Worm (Caenorhabditis elegans): ENCODE measurements around the gene pbs-1.

pbs-1 gene

ce11 chrIV:1738324-1738730 is 28.8 kb upstream of the pbs-1 start:
- TF ChIP-seq tab-1 (GFP tag; IDR thresholded peaks at IDR 0.05), result no peak
- no peak for TF ChIP-seq ztf-23 (GFP tag; IDR thresholded peaks at IDR 0.05)
- TF ChIP-seq ref-1 (GFP tag; conservative IDR thresholded peaks at IDR 0.05), result no peak
- no peak for TF ChIP-seq klf-2 (GFP tag; conservative IDR thresholded peaks at IDR 0.05)
- TF ChIP-seq ztf-29 (GFP tag; IDR thresholded peaks at IDR 0.05), result no peak
- TF ChIP-seq flt-1 (GFP tag; IDR thresholded peaks at IDR 0.05), result no peak
- no peak for TF ChIP-seq med-1 (GFP tag; optimal IDR thresholded peaks at IDR 0.05; ENCODE audit: insufficient read depth)
- TF ChIP-seq cog-1 (tag; optimal IDR thresholded peaks at IDR 0.05), result no peak
- TF ChIP-seq T22C8.4 (GFP tag; IDR thresholded peaks at IDR 0.05), result no peak

ce11 chrIV:1727538-1728072 is 18.1 kb upstream of the pbs-1 start:
- TF ChIP-seq T22C8.4 (GFP tag; IDR thresholded peaks at IDR 0.05) (peak; percentile 92), klf-2 (GFP tag; conservative IDR thresholded peaks at IDR 0.05) (no peak)

ce11 chrIV:1725888-1726287 is 16.3 kb upstream of the pbs-1 start, which contains the start of gene K08D12.8:
Gene K08D12.8 (plus strand): TSS chrIV:1726188.
- TF ChIP-seq ztf-23 (GFP tag; IDR thresholded peaks at IDR 0.05), result no peak
- no peak for TF ChIP-seq cog-1 (tag; optimal IDR thresholded peaks at IDR 0.05)
- no peak for TF ChIP-seq ref-1 (GFP tag; conservative IDR thresholded peaks at IDR 0.05)

ce11 chrIV:1724283-1724682 is 14.7 kb upstream of the pbs-1 start, which contains the start of gene epic-3:
Gene epic-3 (minus strand): TSS chrIV:1724383.
- TF ChIP-seq ztf-23 (GFP tag; IDR thresholded peaks at IDR 0.05) (no peak), tab-1 (GFP tag; IDR thresholded peaks at IDR 0.05) (no peak), flt-1 (GFP tag; IDR thresholded peaks at IDR 0.05) (no peak), ref-1 (GFP tag; conservative IDR thresholded peaks at IDR 0.05) (no peak)

- TF ChIP-seq cog-1 (tag; optimal IDR thresholded peaks at IDR 0.05) (no peak), ztf-29 (GFP tag; IDR thresholded peaks at IDR 0.05) (no peak)
These were observed 13.4 kb upstream of the pbs-1 start for ce11 chrIV:1722953-1723352.

- TF ChIP-seq klf-2 (GFP tag; conservative IDR thresholded peaks at IDR 0.05) (peak; percentile 54; the same call in 1 of the 2 replicates), ztf-23 (GFP tag; IDR thresholded peaks at IDR 0.05) (0 out of 2 replicates have a peak, but pooled peaks have one; percentile 32)
These were observed 12.9 kb upstream of the pbs-1 start for ce11 chrIV:1722463-1722862.

ce11 chrIV:1721610-1722009 is 12.1 kb upstream of the pbs-1 start:
- TF ChIP-seq flt-1 (GFP tag; IDR thresholded peaks at IDR 0.05), result no peak
- TF ChIP-seq ref-1 (GFP tag; conservative IDR thresholded peaks at IDR 0.05), result no peak
- TF ChIP-seq ztf-23 (GFP tag; IDR thresholded peaks at IDR 0.05), result no peak
- no peak; the same call in 1 of the 2 replicates for TF ChIP-seq klf-2 (GFP tag; conservative IDR thresholded peaks at IDR 0.05)
- TF ChIP-seq cog-1 (tag; optimal IDR thresholded peaks at IDR 0.05), result no peak
- TF ChIP-seq tab-1 (GFP tag; IDR thresholded peaks at IDR 0.05), result no peak

- TF ChIP-seq flt-1 (GFP tag; IDR thresholded peaks at IDR 0.05) (no peak), tab-1 (GFP tag; IDR thresholded peaks at IDR 0.05) (no peak)
These were observed 10.9 kb upstream of the pbs-1 start, which contains the start of gene epic-2 for ce11 chrIV:1720474-1720873. Gene epic-2 (plus strand): TSS chrIV:1720790.

- TF ChIP-seq T22C8.4 (GFP tag; IDR thresholded peaks at IDR 0.05), result no peak
- TF ChIP-seq ztf-29 (GFP tag; IDR thresholded peaks at IDR 0.05), result no peak
- TF ChIP-seq ref-1 (GFP tag; conservative IDR thresholded peaks at IDR 0.05), result no peak
- TF ChIP-seq tab-1 (GFP tag; IDR thresholded peaks at IDR 0.05), result no peak
- no peak for TF ChIP-seq klf-2 (GFP tag; conservative IDR thresholded peaks at IDR 0.05)
- no peak for TF ChIP-seq ztf-23 (GFP tag; IDR thresholded peaks at IDR 0.05)
These were observed 6.2 kb upstream of the pbs-1 start for ce11 chrIV:1715705-1716104.

ce11 chrIV:1713618-1714017 is 4.1 kb upstream of the pbs-1 start:
- TF ChIP-seq med-1 (GFP tag; optimal IDR thresholded peaks at IDR 0.05; ENCODE audit: insufficient read depth), result no peak
- no peak for TF ChIP-seq flt-1 (GFP tag; IDR thresholded peaks at IDR 0.05)
- no peak for TF ChIP-seq tab-1 (GFP tag; IDR thresholded peaks at IDR 0.05)
- no peak for TF ChIP-seq cog-1 (tag; optimal IDR thresholded peaks at IDR 0.05)
- no peak for TF ChIP-seq ref-1 (GFP tag; conservative IDR thresholded peaks at IDR 0.05)
- no peak for TF ChIP-seq T22C8.4 (GFP tag; IDR thresholded peaks at IDR 0.05)
- no peak for TF ChIP-seq ztf-23 (GFP tag; IDR thresholded peaks at IDR 0.05)
- no peak for TF ChIP-seq ztf-29 (GFP tag; IDR thresholded peaks at IDR 0.05)
- no peak for TF ChIP-seq klf-2 (GFP tag; conservative IDR thresholded peaks at IDR 0.05)

ce11 chrIV:1711029-1711489 is 1.5 kb upstream of the pbs-1 start, which contains the start of gene rpi-2:
Gene rpi-2 (plus strand): TSS chrIV:1711262.
- TF ChIP-seq med-1 (GFP tag; optimal IDR thresholded peaks at IDR 0.05; ENCODE audit: insufficient read depth) (no peak), cog-1 (tag; optimal IDR thresholded peaks at IDR 0.05) (no peak), ref-1 (GFP tag; conservative IDR thresholded peaks at IDR 0.05) (no peak), flt-1 (GFP tag; IDR thresholded peaks at IDR 0.05) (no peak), T22C8.4 (GFP tag; IDR thresholded peaks at IDR 0.05) (no peak), ztf-23 (GFP tag; IDR thresholded peaks at IDR 0.05) (no peak), ztf-29 (GFP tag; IDR thresholded peaks at IDR 0.05) (no peak), klf-2 (GFP tag; conservative IDR thresholded peaks at IDR 0.05) (0 out of 2 replicates have a peak, but pooled peaks have one; percentile 26), tab-1 (GFP tag; IDR thresholded peaks at IDR 0.05) (no peak)

All from whole organism, midembryonic.